Worm (Caenorhabditis elegans) whole organism, late embryonic: ENCODE measurements around the gene ZK892.4.

Experiments
- ama-1 ChIP-seq: fragments of 150-350 bp; optimal IDR thresholded peaks from 2 replicates; lab custom pipeline; 2014
- ceh-14 ChIP-seq: sonication (generic microtip); optimal IDR thresholded peaks from 2 replicates; lab custom pipeline; 2016; ENCODE audit warnings: missing genotype, missing genetic modification characterization, missing compliant biosample characterization
- fkh-10 ChIP-seq: fragments of 150-350 bp; optimal IDR thresholded peaks from 2 replicates; lab custom pipeline; 2014; ENCODE audit warnings: missing biosample characterization, missing genetic modification reagents, missing genetic modification characterization
- nfya-1 ChIP-seq: sonication (generic microtip); optimal IDR thresholded peaks from 2 replicates; lab custom pipeline; 2017; ENCODE audit warnings: missing genetic modification characterization, mild to moderate bottlenecking, missing compliant biosample characterization, antibody characterized with exemption, moderate library complexity
- sdc-2 ChIP-seq: sonication (generic microtip); optimal IDR thresholded peaks from 2 replicates; lab custom pipeline; 2016; ENCODE audit warnings: missing genotype, missing genetic modification characterization, missing compliant biosample characterization
- sox-2 ChIP-seq: fragments of 200-800 bp; sonication (Bioruptor generic); IDR thresholded peaks from 2 replicates; pipeline ENCODE4 v1.3.6; 2022; ENCODE audit warnings: missing genetic modification reagents, missing genetic modification characterization, missing compliant biosample characterization
- tbx-2 ChIP-seq: sonication (generic microtip); optimal IDR thresholded peaks from 2 replicates; lab custom pipeline; 2016; ENCODE audit warnings: missing genetic modification characterization, missing compliant biosample characterization

DNA sequence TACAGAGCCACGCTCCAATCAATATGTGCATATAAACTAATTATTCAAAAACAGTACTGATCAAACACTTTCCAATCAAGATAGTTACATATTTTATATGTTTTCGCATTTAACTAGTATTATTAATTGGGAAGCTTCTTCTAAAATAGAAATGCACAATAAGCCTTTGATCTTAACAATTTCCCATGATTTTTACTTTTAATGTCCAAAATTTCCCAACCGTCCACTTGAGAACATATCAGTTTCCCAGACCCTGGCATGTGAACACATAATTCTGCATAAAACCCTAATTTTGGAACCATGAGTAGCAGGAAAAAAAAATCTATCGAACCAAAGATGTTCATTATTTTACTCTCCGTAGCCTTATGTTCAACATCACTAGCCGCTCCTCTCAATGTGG is 30.0 kb upstream of the ZK892.4 start, which contains the start of gene R53.8:
- TF ChIP-seq sox-2 (GFP tag; lab: Robert Waterston, UW) (no peak), nfya-1 (tag; lab: Kevin White, UChicago) (no peak), ceh-14 (tag; lab: Kevin White, UChicago) (no peak), sdc-2 (no peak), ama-1 (no peak), tbx-2 (tag; lab: Kevin White, UChicago) (no peak), fkh-10 (GFP tag; lab: Kevin White, UChicago) (no peak)
